Fruit fly (Drosophila melanogaster): ENCODE results near the gene CG32988.

dm6 chr2L:8834806-8835483, 29.7 kb upstream of the CG32988 start:
- TF ChIP-seq CG6765 (GFP tag; optimal IDR thresholded peaks at IDR 0.05) (no peak), Dfd (GFP tag; optimal IDR thresholded peaks at IDR 0.05) (no peak), jing (GFP tag; optimal IDR thresholded peaks at IDR 0.05) (no peak), trem (tag; optimal IDR thresholded peaks at IDR 0.05) (peak; percentile 29), Hr39 (optimal IDR thresholded peaks at IDR 0.05) (no peak)
